Worm (Caenorhabditis elegans): ENCODE measurements around the gene sel-2.

DNA sequence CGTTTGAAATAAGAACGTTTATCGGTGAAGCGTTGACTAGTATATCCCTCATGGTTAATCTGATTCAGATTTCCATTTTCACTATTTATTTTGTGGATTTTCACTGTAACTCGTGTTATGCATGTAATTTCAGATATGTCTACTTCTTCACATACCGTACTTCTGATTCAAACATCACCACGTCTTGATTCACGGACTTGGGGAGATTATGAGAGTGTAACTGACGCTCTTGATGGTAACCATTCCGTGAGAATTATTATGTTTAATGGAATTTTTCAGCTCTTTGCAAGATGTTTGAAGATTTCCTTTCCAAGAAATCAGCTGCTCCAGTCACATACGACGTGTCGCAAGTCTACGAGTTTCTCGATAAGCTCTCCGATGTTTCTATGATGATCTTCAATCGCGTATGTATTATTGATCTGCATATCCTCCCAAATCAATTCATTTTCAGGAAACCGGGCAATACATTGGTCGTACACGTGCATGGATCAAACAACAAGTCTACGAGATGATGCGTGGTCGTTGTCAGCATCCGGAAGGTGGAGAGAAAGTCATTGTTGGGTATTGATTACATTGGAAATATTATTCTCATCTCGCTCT, 19.0 kb downstream of the sel-2 start, which contains the start of gene erh-2:
- no peak for TF ChIP-seq Y53G8AR.9 (GFP tag; conservative IDR thresholded peaks at IDR 0.05)
- TF ChIP-seq F57C9.4 (tag; optimal IDR thresholded peaks at IDR 0.05): no peak
- TF ChIP-seq T07F8.4 (tag; optimal IDR thresholded peaks at IDR 0.05): no peak
- TF ChIP-seq bed-2 (GFP tag; IDR thresholded peaks at IDR 0.05): no peak
- TF ChIP-seq dpff-1 (tag; optimal IDR thresholded peaks at IDR 0.05): no peak
- no peak for TF ChIP-seq nhr-90 (tag; optimal IDR thresholded peaks at IDR 0.05)
- no peak for TF ChIP-seq ceh-91 (GFP tag; IDR thresholded peaks at IDR 0.05)
- TF ChIP-seq tbp1 (GFP tag; optimal IDR thresholded peaks at IDR 0.05): no peak
- no peak for TF ChIP-seq lin-26 (GFP tag; IDR thresholded peaks at IDR 0.05)
